Worm (Caenorhabditis elegans) whole organism, L2 larva: Measurements from ENCODE around the gene F08B12.11.

Source experiments
- F13H6.1 ChIP-seq: sonication (generic microtip); optimal IDR thresholded peaks from 2 replicates; lab custom pipeline; 2016; ENCODE audit warnings: missing genetic modification characterization, missing compliant biosample characterization
- Y55F3AM.14 ChIP-seq: fragments of 200-800 bp; sonication (Bioruptor generic); optimal IDR thresholded peaks from 2 replicates; lab custom pipeline; 2018; ENCODE audit warnings: mild to moderate bottlenecking, missing genetic modification characterization, missing compliant biosample characterization
- ama-1 ChIP-seq: fragments of 150-350 bp; optimal IDR thresholded peaks from 2 replicates; lab custom pipeline; 2018; ENCODE audit warnings: inconsistent platforms
- ceh-82 ChIP-seq: fragments of 150-350 bp; optimal IDR thresholded peaks from 2 replicates; lab custom pipeline; 2014; ENCODE audit warnings: missing biosample characterization, missing genetic modification characterization
- elt-1 ChIP-seq: fragments of 150-350 bp; optimal IDR thresholded peaks from 2 replicates; lab custom pipeline; 2014; ENCODE audit warnings: missing biosample characterization, missing genetic modification characterization
- nhr-11 ChIP-seq: fragments of 150-350 bp; optimal IDR thresholded peaks from 2 replicates; lab custom pipeline; 2014; ENCODE audit warnings: missing biosample characterization, missing genetic modification characterization
- nhr-25 ChIP-seq: fragments of 150-350 bp; sonication (generic microtip); optimal IDR thresholded peaks from 3 replicates; lab custom pipeline; 2014; ENCODE audit warnings: missing biosample characterization, missing genetic modification characterization
- nhr-6 ChIP-seq: fragments of 150-350 bp; optimal IDR thresholded peaks from 2 replicates; lab custom pipeline; 2014; ENCODE audit warnings: missing biosample characterization, missing genetic modification characterization

ce11 chrX:11409457-11409856 is 24.6 kb downstream of the F08B12.11 start:
- no peak for TF ChIP-seq nhr-6 (tag; lab: Kevin White, UChicago)
- no peak for TF ChIP-seq Y55F3AM.14 (GFP tag; lab: Kevin White, UChicago)
- TF ChIP-seq ceh-82 (tag; lab: Kevin White, UChicago), result no peak
- no peak for TF ChIP-seq nhr-25 (tag; lab: Kevin White, UChicago)
- TF ChIP-seq ama-1 (lab: Kevin White, UChicago), result no peak
- TF ChIP-seq elt-1 (tag; lab: Kevin White, UChicago), result no peak
- no peak for TF ChIP-seq nhr-11 (tag; lab: Kevin White, UChicago)
- peak; percentile 66 for TF ChIP-seq F13H6.1
